Worm (Caenorhabditis elegans) whole organism, young adult: ENCODE data around the gene F32D8.12.

Source experiments
- ZK185.1 ChIP-seq: sonication (generic microtip); optimal IDR thresholded peaks from 2 replicates; lab custom pipeline; 2016; ENCODE audit warnings: mild to moderate bottlenecking, missing genetic modification characterization, missing compliant biosample characterization; ENCODE audit not compliant: poor library complexity, severe bottlenecking
- ama-1 ChIP-seq, 3 experiments: fragments of 150-350 bp in 1 of 3; sonication (generic microtip) in 2 of 3; optimal IDR thresholded peaks; 2 replicates each; lab custom pipeline; 2014 to 2018; ENCODE audit warnings: missing biosample characterization in 2 of 3, missing genetic modification characterization in 2 of 3, missing genetic modification reagents in 2 of 3
- ceh-27 ChIP-seq: fragments of 200-800 bp; sonication (Bioruptor generic); optimal IDR thresholded peaks from 2 replicates; lab custom pipeline; 2018; ENCODE audit warnings: mild to moderate bottlenecking, missing genetic modification characterization, moderate library complexity, missing compliant biosample characterization
- egl-18 ChIP-seq: fragments of 200-800 bp; sonication (Bioruptor generic); IDR thresholded peaks from 2 replicates; pipeline ENCODE4 v1.3.6; 2022; ENCODE audit warnings: missing genetic modification reagents, missing genetic modification characterization, missing compliant biosample characterization
- hrde-1 ChIP-seq: sonication (generic microtip); optimal IDR thresholded peaks from 2 replicates; lab custom pipeline; 2016; ENCODE audit warnings: missing genetic modification characterization, mild to moderate bottlenecking, missing compliant biosample characterization, moderate library complexity, missing genotype, missing genetic modification reagents, borderline replicate concordance
- mel-28 ChIP-seq: sonication (generic microtip); optimal IDR thresholded peaks from 2 replicates; lab custom pipeline; 2016; ENCODE audit warnings: borderline replicate concordance, mild to moderate bottlenecking, missing genetic modification characterization, missing compliant biosample characterization
- nhr-120 ChIP-seq: fragments of 200-800 bp; sonication (Bioruptor generic); IDR thresholded peaks from 2 replicates; pipeline ENCODE4 v1.3.6; 2022; ENCODE audit warnings: missing genetic modification characterization, missing compliant biosample characterization
- pbrm-1 ChIP-seq: fragments of 200-800 bp; sonication (Bioruptor generic); IDR thresholded peaks from 2 replicates; pipeline ENCODE4 v1.3.6; 2022; ENCODE audit warnings: missing genetic modification reagents, missing genetic modification characterization, missing compliant biosample characterization
- unc-130 ChIP-seq: sonication (generic microtip); optimal IDR thresholded peaks from 2 replicates; lab custom pipeline; 2016; ENCODE audit warnings: missing genetic modification reagents, missing genetic modification characterization, missing compliant biosample characterization
- unc-62 ChIP-seq: fragments of 150-350 bp; optimal IDR thresholded peaks from 2 replicates; lab custom pipeline; 2014; ENCODE audit warnings: missing biosample characterization, missing genetic modification reagents, missing genetic modification characterization
- ztf-28 ChIP-seq: fragments of 200-800 bp; sonication (Bioruptor generic); IDR thresholded peaks from 2 replicates; pipeline ENCODE4 v1.3.6; 2022; ENCODE audit warnings: missing genetic modification reagents, missing genetic modification characterization, missing compliant biosample characterization

ce11 chrV:10894601-10895000 lies 3.8 kb upstream of the F32D8.12 start, which contains the start of the genes F32D8.14 and F32D8.5:
- TF ChIP-seq pbrm-1 (GFP tag; lab: Robert Waterston, UW) (peak; percentile 62), egl-18 (GFP tag; lab: Robert Waterston, UW) (no peak), unc-130 (GFP tag; lab: Kevin White, UChicago) (peak; percentile 39), ama-1 (optimal IDR thresholded peaks at IDR 0.05; lab: Kevin White, UChicago) (no peak), ama-1 (GFP tag; optimal IDR thresholded peaks at IDR 0.05; lab: Kevin White, UChicago) (no peak), ceh-27 (peak; percentile 84), ZK185.1 (tag; lab: Kevin White, UChicago) (peak; percentile 85), mel-28 (tag; lab: Kevin White, UChicago) (no peak), unc-62 (GFP tag; lab: Kevin White, UChicago) (no peak), ztf-28 (GFP tag; lab: Robert Waterston, UW) (peak; percentile 83; the same call in 1 of the 2 replicates), nhr-120 (GFP tag; lab: Robert Waterston, UW) (no peak), hrde-1 (tag; lab: Kevin White, UChicago) (no peak)
